Worm (Caenorhabditis elegans): Measurements from ENCODE around the gene chil-24.

- TF ChIP-seq mab-5 (tag; optimal IDR thresholded peaks at IDR 0.05) = no peak
- no peak for TF ChIP-seq blmp-1 (tag; optimal IDR thresholded peaks at IDR 0.05)
- TF ChIP-seq nhr-76 (tag; optimal IDR thresholded peaks at IDR 0.05) = no peak
- no peak for TF ChIP-seq elt-1 (tag; optimal IDR thresholded peaks at IDR 0.05; ENCODE audit: borderline replicate concordance, insufficient read depth)
- no peak for TF ChIP-seq sptf-1 (tag; optimal IDR thresholded peaks at IDR 0.05)
- TF ChIP-seq lsy-2 (tag; optimal IDR thresholded peaks at IDR 0.05) = no peak
- no peak for TF ChIP-seq nhr-237 (tag; optimal IDR thresholded peaks at IDR 0.05)
- TF ChIP-seq snpc-4 (tag; optimal IDR thresholded peaks at IDR 0.05) = no peak
Observed at ce11 chrII:3108101-3108500, 20.9 kb upstream of the chil-24 start.
